Fruit fly (Drosophila melanogaster): ENCODE data around the gene Ccm3.
A peak's percentile ranks its signal among the peaks of the same experiment; 100 is the strongest.

Gene Ccm3

dm6 chr3R:15332994-15333393 lies 38.8 kb upstream of the Ccm3 start, which contains the start of the genes Fkbp39 and Cyfip (continued):
- TF ChIP-seq sc (optimal IDR thresholded peaks at IDR 0.05), result no peak
- no peak for TF ChIP-seq sc (GFP tag; optimal IDR thresholded peaks at IDR 0.05)
- TF ChIP-seq CG6254 (GFP tag; optimal IDR thresholded peaks at IDR 0.05), result no peak
- TF ChIP-seq Optix (GFP tag; IDR thresholded peaks at IDR 0.05), result peak; percentile 55; the same call in 1 of the 3 replicates
- no peak for TF ChIP-seq Blimp-1 (GFP tag; optimal IDR thresholded peaks at IDR 0.05)
- peak; percentile 65 for TF ChIP-seq stwl (tag; optimal IDR thresholded peaks at IDR 0.05)
- TF ChIP-seq Pdp1 (GFP tag; optimal IDR thresholded peaks at IDR 0.05), result peak; percentile 30 to 90
- TF ChIP-seq H15 (GFP tag; IDR thresholded peaks at IDR 0.05), result no peak
- TF ChIP-seq amos (GFP tag; IDR thresholded peaks at IDR 0.05; ENCODE audit: partially characterized antibody), result peak; percentile 77; the same call in 1 of the 2 replicates
- TF ChIP-seq CHES-1-like (GFP tag; optimal IDR thresholded peaks at IDR 0.05), result peak; percentile 92
- no peak for TF ChIP-seq yki (optimal IDR thresholded peaks at IDR 0.05)
- no peak for TF ChIP-seq CG9215 (GFP tag; IDR thresholded peaks at IDR 0.05)
- no peak for TF ChIP-seq CG14050 (GFP tag; IDR thresholded peaks at IDR 0.05)
- no peak for TF ChIP-seq CG15073 (GFP tag; optimal IDR thresholded peaks at IDR 0.05)
- no peak for TF ChIP-seq stc (GFP tag; IDR thresholded peaks at IDR 0.05)
- TF ChIP-seq CG3281 (GFP tag; optimal IDR thresholded peaks at IDR 0.05), result no peak
- TF ChIP-seq dimm (GFP tag; IDR thresholded peaks at IDR 0.05), result no peak
- TF ChIP-seq ara (GFP tag; IDR thresholded peaks at IDR 0.05), result no peak
- TF ChIP-seq Dip3 (GFP tag; optimal IDR thresholded peaks at IDR 0.05), result peak; percentile 21
- no peak for TF ChIP-seq emc (GFP tag; optimal IDR thresholded peaks at IDR 0.05)
- TF ChIP-seq CG6813 (GFP tag; optimal IDR thresholded peaks at IDR 0.05), result no peak
- peak; percentile 84 for TF ChIP-seq Sin3A (optimal IDR thresholded peaks at IDR 0.05)
- peak; percentile 98 for TF ChIP-seq CG4617 (GFP tag; optimal IDR thresholded peaks at IDR 0.05; ENCODE audit: borderline replicate concordance)
- TF ChIP-seq Jarid2 (GFP tag; optimal IDR thresholded peaks at IDR 0.05), result no peak
- TF ChIP-seq pb (GFP tag; optimal IDR thresholded peaks at IDR 0.05), result no peak
- peak; percentile 40 for TF ChIP-seq Chrac-16 (GFP tag; optimal IDR thresholded peaks at IDR 0.05)
- peak; percentile 74; the same call in 2 of the 3 replicates for TF ChIP-seq CG11560 (tag; IDR thresholded peaks at IDR 0.05)
- TF ChIP-seq wor (GFP tag; IDR thresholded peaks at IDR 0.05), result no peak
- no peak for TF ChIP-seq NK7.1 (GFP tag; optimal IDR thresholded peaks at IDR 0.05)
- no peak for TF ChIP-seq Sry-β (GFP tag; optimal IDR thresholded peaks at IDR 0.05)
- peak; percentile 20 for TF ChIP-seq slou (GFP tag; optimal IDR thresholded peaks at IDR 0.05)
- TF ChIP-seq CG7839 (tag; optimal IDR thresholded peaks at IDR 0.05), result no peak
- TF ChIP-seq B-H2 (GFP tag; optimal IDR thresholded peaks at IDR 0.05), result peak; percentile 77
- no peak for TF ChIP-seq CG17568 (GFP tag; optimal IDR thresholded peaks at IDR 0.05)
- no peak for TF ChIP-seq ac (GFP tag; optimal IDR thresholded peaks at IDR 0.05)
- TF ChIP-seq CG15011 (GFP tag; optimal IDR thresholded peaks at IDR 0.05), result no peak
- peak; percentile 4 for TF ChIP-seq fd102C (GFP tag; optimal IDR thresholded peaks at IDR 0.05)
- peak; percentile 57 for TF ChIP-seq D (optimal IDR thresholded peaks at IDR 0.05)
- no peak for TF ChIP-seq D (GFP tag; optimal IDR thresholded peaks at IDR 0.05)
- TF ChIP-seq Oli (tag; optimal IDR thresholded peaks at IDR 0.05), result no peak
- TF ChIP-seq abd-A (tag; optimal IDR thresholded peaks at IDR 0.05), result no peak
- peak; percentile 43 for TF ChIP-seq CrebB (tag; optimal IDR thresholded peaks at IDR 0.05)
- no peak for TF ChIP-seq C15 (GFP tag; IDR thresholded peaks at IDR 0.05)
- no peak for TF ChIP-seq CG8089 (GFP tag; optimal IDR thresholded peaks at IDR 0.05)
- peak; percentile 27 for TF ChIP-seq Fer3 (tag; optimal IDR thresholded peaks at IDR 0.05)
- no peak for TF ChIP-seq CG18599 (GFP tag; optimal IDR thresholded peaks at IDR 0.05)
- TF ChIP-seq repo (GFP tag; optimal IDR thresholded peaks at IDR 0.05), result peak; percentile 32
- TF ChIP-seq MTF-1 (GFP tag; optimal IDR thresholded peaks at IDR 0.05; ENCODE audit: borderline replicate concordance), result no peak
- TF ChIP-seq BEAF-32 (GFP tag; optimal IDR thresholded peaks at IDR 0.05), result peak; percentile 82
- peak; percentile 39; the same call in 1 of the 2 replicates for TF ChIP-seq nerfin-2 (GFP tag; IDR thresholded peaks at IDR 0.05; ENCODE audit: partially characterized antibody)
- peak; percentile 63 for TF ChIP-seq Antp (GFP tag; optimal IDR thresholded peaks at IDR 0.05)
- peak; percentile 36 for TF ChIP-seq Six4 (GFP tag; optimal IDR thresholded peaks at IDR 0.05)
